Fruit fly (Drosophila melanogaster): ENCODE data around the gene CG2258.

DNA sequence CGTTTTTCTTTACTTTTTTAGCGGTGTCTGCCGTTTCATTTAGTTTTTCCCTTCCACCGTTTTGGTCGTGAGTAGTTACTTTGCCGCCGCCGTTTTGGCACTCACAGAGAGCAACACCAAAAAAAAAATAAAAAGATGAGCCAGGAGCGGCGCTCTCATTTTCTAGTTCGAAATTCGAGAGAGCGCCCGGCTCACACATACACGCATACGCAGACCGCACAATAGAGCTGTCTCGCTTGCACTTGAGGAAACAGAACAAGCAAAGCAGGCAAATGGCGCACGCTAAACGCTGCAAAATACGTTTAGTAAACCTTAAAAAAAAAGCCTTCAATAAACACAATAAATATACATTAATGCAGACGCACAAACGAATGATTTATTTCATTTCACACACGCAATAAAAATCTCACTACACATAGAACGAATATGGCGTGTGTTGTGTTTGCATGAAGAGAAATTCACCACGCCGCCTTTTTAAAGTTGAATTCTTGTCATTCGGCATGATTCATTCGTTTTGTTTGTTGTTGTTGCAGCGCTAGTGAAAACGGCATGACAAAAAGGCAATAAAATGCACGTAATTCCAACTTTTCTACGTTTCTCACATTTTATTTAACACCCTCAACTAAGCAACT is 45.2 kb downstream of the CG2258 start:
- TF ChIP-seq EcR (GFP tag; optimal IDR thresholded peaks at IDR 0.05), result no peak
- TF ChIP-seq CG13204 (GFP tag; optimal IDR thresholded peaks at IDR 0.05), result peak; percentile 18
- no peak for TF ChIP-seq CG8301 (tag; optimal IDR thresholded peaks at IDR 0.05)
- TF ChIP-seq Pif1B (GFP tag; optimal IDR thresholded peaks at IDR 0.05), result peak; percentile 51
- TF ChIP-seq rn (GFP tag; IDR thresholded peaks at IDR 0.05), result no peak
